Worm (Caenorhabditis elegans) whole organism, young adult: ENCODE results near the gene srh-16.

ENCODE experiments used
- B0261.1 ChIP-seq: sonication (generic microtip); optimal IDR thresholded peaks from 2 replicates; lab custom pipeline; 2016; ENCODE audit warnings: mild to moderate bottlenecking, missing genetic modification characterization, moderate library complexity, missing compliant biosample characterization
- C06A6.2 ChIP-seq: fragments of 200-800 bp; sonication (Bioruptor generic); conservative IDR thresholded peaks from 2 replicates; pipeline ENCODE4 v1.3.6; 2022; ENCODE audit warnings: missing genetic modification characterization, missing compliant biosample characterization
- D2030.7 ChIP-seq: fragments of 200-800 bp; sonication (Bioruptor generic); IDR thresholded peaks from 2 replicates; pipeline ENCODE4 v1.3.6; 2022; ENCODE audit warnings: missing genetic modification reagents, missing genetic modification characterization, missing compliant biosample characterization
- F33H1.4 ChIP-seq: fragments of 200-800 bp; sonication (Bioruptor generic); IDR thresholded peaks from 2 replicates; pipeline ENCODE4 v1.3.6; 2022; ENCODE audit warnings: missing genetic modification reagents, missing genetic modification characterization, missing compliant biosample characterization
- F37B4.10 ChIP-seq: fragments of 200-800 bp; sonication (Bioruptor generic); IDR thresholded peaks from 2 replicates; pipeline ENCODE4 v1.3.6; 2022; ENCODE audit warnings: missing genetic modification characterization, missing compliant biosample characterization
- F52B5.7 ChIP-seq: sonication (generic microtip); optimal IDR thresholded peaks from 2 replicates; lab custom pipeline; 2016; ENCODE audit warnings: mild to moderate bottlenecking, missing genetic modification characterization, missing compliant biosample characterization
- F55B11.4 ChIP-seq: sonication (generic microtip); optimal IDR thresholded peaks from 2 replicates; lab custom pipeline; 2016; ENCODE audit warnings: missing compliant biosample characterization, missing genetic modification characterization, borderline replicate concordance; ENCODE audit not compliant: insufficient read depth
- Y53F4B.3 ChIP-seq: fragments of 200-800 bp; sonication (Bioruptor generic); IDR thresholded peaks from 2 replicates; pipeline ENCODE4 v1.3.6; 2022; ENCODE audit warnings: missing genetic modification reagents, missing genetic modification characterization, missing compliant biosample characterization
- Y53G8AR.9 ChIP-seq: fragments of 200-800 bp; sonication (Bioruptor generic); conservative IDR thresholded peaks from 2 replicates; pipeline ENCODE4 v1.3.6; 2022; ENCODE audit warnings: missing genetic modification reagents, missing genetic modification characterization, missing compliant biosample characterization
- Y56A3A.18 ChIP-seq: fragments of 200-800 bp; sonication (Bioruptor generic); IDR thresholded peaks from 2 replicates; pipeline ENCODE4 v1.3.6; 2022; ENCODE audit warnings: missing genetic modification reagents, missing genetic modification characterization, missing compliant biosample characterization
- Y67H2A.10 ChIP-seq: fragments of 200-800 bp; sonication (Bioruptor generic); conservative IDR thresholded peaks from 2 replicates; pipeline ENCODE4 v1.3.6; 2022; ENCODE audit warnings: missing genetic modification reagents, missing genetic modification characterization, missing compliant biosample characterization
- Y79H2A.3 ChIP-seq: fragments of 200-800 bp; sonication (Bioruptor generic); conservative IDR thresholded peaks from 2 replicates; pipeline ENCODE4 v1.3.6; 2022; ENCODE audit warnings: missing genetic modification reagents, missing genetic modification characterization, missing compliant biosample characterization
- Y95B8A.8 ChIP-seq: fragments of 200-800 bp; sonication (Bioruptor generic); IDR thresholded peaks from 2 replicates; pipeline ENCODE4 v1.3.6; 2022; ENCODE audit warnings: missing genetic modification reagents, missing genetic modification characterization, missing compliant biosample characterization
- ZK185.1 ChIP-seq: sonication (generic microtip); optimal IDR thresholded peaks from 2 replicates; lab custom pipeline; 2016; ENCODE audit warnings: mild to moderate bottlenecking, missing genetic modification characterization, missing compliant biosample characterization; ENCODE audit not compliant: poor library complexity, severe bottlenecking
- akir-1 ChIP-seq: fragments of 200-800 bp; sonication (Bioruptor generic); optimal IDR thresholded peaks from 2 replicates; lab custom pipeline; 2018; ENCODE audit warnings: mild to moderate bottlenecking, missing genetic modification characterization, moderate library complexity, missing compliant biosample characterization
- aptf-2 ChIP-seq: fragments of 200-800 bp; sonication (Bioruptor generic); conservative IDR thresholded peaks from 2 replicates; pipeline ENCODE4 v1.3.6; 2022; ENCODE audit warnings: missing genetic modification reagents, missing genetic modification characterization, missing compliant biosample characterization
- attf-5 ChIP-seq: fragments of 200-800 bp; sonication (Bioruptor generic); optimal IDR thresholded peaks from 2 replicates; lab custom pipeline; 2018; ENCODE audit warnings: mild to moderate bottlenecking, missing genetic modification characterization, missing compliant biosample characterization
- bed-1 ChIP-seq: fragments of 200-800 bp; sonication (Bioruptor generic); IDR thresholded peaks from 2 replicates; pipeline ENCODE4 v1.3.6; 2022; ENCODE audit warnings: missing genetic modification reagents, missing genetic modification characterization, missing compliant biosample characterization
- bed-2 ChIP-seq: fragments of 200-800 bp; sonication (Bioruptor generic); IDR thresholded peaks from 2 replicates; pipeline ENCODE4 v1.3.6; 2022; ENCODE audit warnings: missing genetic modification reagents, missing genetic modification characterization, missing compliant biosample characterization
- cebp-2 ChIP-seq: fragments of 200-800 bp; sonication (Bioruptor generic); IDR thresholded peaks from 2 replicates; pipeline ENCODE4 v1.3.6; 2022; ENCODE audit warnings: missing genetic modification characterization, missing compliant biosample characterization
- ceh-100 ChIP-seq: fragments of 200-800 bp; sonication (Bioruptor generic); IDR thresholded peaks from 2 replicates; pipeline ENCODE4 v1.3.6; 2022; ENCODE audit warnings: missing genetic modification reagents, missing genetic modification characterization, missing compliant biosample characterization
- dox-1 ChIP-seq: fragments of 200-800 bp; sonication (Bioruptor generic); IDR thresholded peaks from 2 replicates; pipeline ENCODE4 v1.3.6; 2022; ENCODE audit warnings: missing genetic modification reagents, missing genetic modification characterization, missing compliant biosample characterization
- egrh-3 ChIP-seq: fragments of 200-800 bp; sonication (Bioruptor generic); IDR thresholded peaks from 2 replicates; pipeline ENCODE4 v1.3.6; 2022; ENCODE audit warnings: missing genetic modification reagents, missing genetic modification characterization, missing compliant biosample characterization
- ekl-4 ChIP-seq: fragments of 200-800 bp; sonication (Bioruptor generic); IDR thresholded peaks from 2 replicates; pipeline ENCODE4 v1.3.6; 2022; ENCODE audit warnings: missing genetic modification reagents, missing genetic modification characterization, missing compliant biosample characterization
- fkh-3 ChIP-seq: sonication (generic microtip); optimal IDR thresholded peaks from 2 replicates; lab custom pipeline; 2016; ENCODE audit warnings: mild to moderate bottlenecking, missing genetic modification characterization, missing compliant biosample characterization
- hlh-26 ChIP-seq: fragments of 200-800 bp; sonication (Bioruptor generic); conservative IDR thresholded peaks from 2 replicates; pipeline ENCODE4 v1.3.6; 2022; ENCODE audit warnings: missing genetic modification reagents, missing genetic modification characterization, missing compliant biosample characterization
- hmg-1.2 ChIP-seq: fragments of 200-800 bp; sonication (Bioruptor generic); IDR thresholded peaks from 2 replicates; pipeline ENCODE4 v1.3.6; 2022; ENCODE audit warnings: missing genetic modification reagents, missing genetic modification characterization, missing compliant biosample characterization
- let-607 ChIP-seq, 2 experiments: fragments of 200-800 bp in 1 of 2; sonication (Bioruptor generic) in 1 of 2; sonication (generic microtip) in 1 of 2; optimal IDR thresholded peaks; 2 replicates each; lab custom pipeline; 2016 to 2018; ENCODE audit warnings: mild to moderate bottlenecking in 2 of 2, missing compliant biosample characterization in 2 of 2, missing genetic modification characterization in 2 of 2, moderate library complexity in 2 of 2, missing genotype in 1 of 2
- lin-26 ChIP-seq: fragments of 200-800 bp; sonication (Bioruptor generic); IDR thresholded peaks from 2 replicates; pipeline ENCODE4 v1.3.6; 2022; ENCODE audit warnings: missing genetic modification reagents, missing genetic modification characterization, missing compliant biosample characterization
- lin-40 ChIP-seq: sonication (generic microtip); optimal IDR thresholded peaks from 2 replicates; lab custom pipeline; 2016; ENCODE audit warnings: missing genetic modification characterization, mild to moderate bottlenecking, missing compliant biosample characterization, missing genotype, missing genetic modification reagents
- lin-54 ChIP-seq: fragments of 200-800 bp; sonication (Bioruptor generic); optimal IDR thresholded peaks from 2 replicates; lab custom pipeline; 2018; ENCODE audit warnings: mild to moderate bottlenecking, missing genetic modification characterization, missing compliant biosample characterization
- lsl-1 ChIP-seq: fragments of 200-800 bp; sonication (Bioruptor generic); optimal IDR thresholded peaks from 2 replicates; lab custom pipeline; 2018; ENCODE audit warnings: mild to moderate bottlenecking, missing genetic modification characterization, moderate library complexity, missing compliant biosample characterization
- mel-28 ChIP-seq: sonication (generic microtip); optimal IDR thresholded peaks from 2 replicates; lab custom pipeline; 2016; ENCODE audit warnings: borderline replicate concordance, mild to moderate bottlenecking, missing genetic modification characterization, missing compliant biosample characterization
- nfyb-1 ChIP-seq: fragments of 200-800 bp; sonication (Bioruptor generic); IDR thresholded peaks from 2 replicates; pipeline ENCODE4 v1.3.6; 2022; ENCODE audit warnings: missing genetic modification reagents, missing genetic modification characterization, missing compliant biosample characterization
- nhr-120 ChIP-seq: fragments of 200-800 bp; sonication (Bioruptor generic); IDR thresholded peaks from 2 replicates; pipeline ENCODE4 v1.3.6; 2022; ENCODE audit warnings: missing genetic modification characterization, missing compliant biosample characterization
- nhr-179 ChIP-seq: sonication (generic microtip); optimal IDR thresholded peaks from 2 replicates; lab custom pipeline; 2016; ENCODE audit warnings: mild to moderate bottlenecking, missing genetic modification characterization, missing compliant biosample characterization
- nhr-27 ChIP-seq: fragments of 200-800 bp; sonication (Bioruptor generic); optimal IDR thresholded peaks from 2 replicates; lab custom pipeline; 2018; ENCODE audit warnings: mild to moderate bottlenecking, missing genetic modification characterization, moderate library complexity, missing compliant biosample characterization
- rcor-1 ChIP-seq: fragments of 200-800 bp; sonication (Bioruptor generic); IDR thresholded peaks from 2 replicates; pipeline ENCODE4 v1.3.6; 2022; ENCODE audit warnings: missing genetic modification reagents, missing genetic modification characterization, missing compliant biosample characterization
- rpc-1 ChIP-seq, 2 experiments: fragments of 150-350 bp in 1 of 2; sonication (generic microtip) in 1 of 2; optimal IDR thresholded peaks; 2 replicates each; lab custom pipeline; 2014 to 2018; ENCODE audit warnings: missing biosample characterization in 1 of 2, missing genetic modification characterization in 1 of 2, missing genetic modification reagents in 1 of 2, missing genotype in 1 of 2
- snpc-1.1 ChIP-seq: sonication (generic microtip); optimal IDR thresholded peaks from 2 replicates; lab custom pipeline; 2017; ENCODE audit warnings: missing genetic modification characterization, mild to moderate bottlenecking, missing compliant biosample characterization, antibody characterized with exemption, moderate library complexity, missing genotype, missing genetic modification reagents; ENCODE audit not compliant: insufficient read depth
- snpc-1.3 ChIP-seq: sonication (generic microtip); optimal IDR thresholded peaks from 2 replicates; lab custom pipeline; 2017; ENCODE audit warnings: missing genetic modification characterization, mild to moderate bottlenecking, missing compliant biosample characterization, antibody characterized with exemption, moderate library complexity, missing genotype, missing genetic modification reagents; ENCODE audit not compliant: insufficient read depth
- snpc-4 ChIP-seq, 5 experiments: fragments of 150-350 bp in 1 of 5; sonication (generic microtip) in 4 of 5; optimal IDR thresholded peaks; 2 replicates each; lab custom pipeline; 2014 to 2018; ENCODE audit warnings: missing genetic modification characterization in 5 of 5, missing biosample characterization in 3 of 5, antibody characterized with exemption in 2 of 5, mild to moderate bottlenecking in 2 of 5, missing compliant biosample characterization in 2 of 5, missing genotype in 2 of 5, moderate library complexity in 2 of 5, missing genetic modification reagents in 1 of 5
- unc-130 ChIP-seq: sonication (generic microtip); optimal IDR thresholded peaks from 2 replicates; lab custom pipeline; 2016; ENCODE audit warnings: missing genetic modification reagents, missing genetic modification characterization, missing compliant biosample characterization
- ztf-18 ChIP-seq: sonication (generic microtip); optimal IDR thresholded peaks from 2 replicates; lab custom pipeline; 2016; ENCODE audit warnings: missing genotype, mild to moderate bottlenecking, missing genetic modification characterization, missing compliant biosample characterization
- ztf-28 ChIP-seq: fragments of 200-800 bp; sonication (Bioruptor generic); IDR thresholded peaks from 2 replicates; pipeline ENCODE4 v1.3.6; 2022; ENCODE audit warnings: missing genetic modification reagents, missing genetic modification characterization, missing compliant biosample characterization

Gene srh-16

DNA sequence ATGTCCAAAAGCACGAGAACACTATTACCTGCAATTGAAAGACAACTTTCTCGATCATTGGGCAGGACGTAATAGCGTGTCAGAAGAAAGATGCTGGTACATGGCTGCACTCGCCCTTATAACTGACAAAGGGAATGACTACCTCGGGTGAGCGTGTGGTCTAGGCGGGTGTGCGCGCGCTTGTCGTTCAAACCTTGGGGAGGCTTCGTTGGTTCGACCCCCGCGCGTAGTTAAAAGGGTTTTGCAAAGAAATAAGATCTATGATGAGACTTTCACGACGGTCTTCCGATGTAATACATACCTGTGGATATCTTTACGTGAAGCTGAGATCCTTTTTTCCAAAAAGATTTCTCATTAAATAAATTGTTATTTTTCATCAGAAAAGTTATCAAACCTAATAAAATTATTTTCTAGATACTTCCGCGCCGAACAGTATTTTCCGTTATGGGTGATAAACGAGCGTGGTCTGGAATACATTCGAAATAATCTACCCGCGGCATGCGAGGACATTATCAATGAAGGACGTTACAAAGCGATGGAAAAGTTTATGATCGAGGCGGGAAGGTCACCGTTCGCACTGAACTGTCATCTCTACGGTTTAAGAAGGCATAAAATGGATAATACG, 11.9 kb downstream of the srh-16 start (continued):
- TF ChIP-seq Y67H2A.10 (GFP tag; lab: Robert Waterston, UW), result peak; percentile 87
- peak; percentile 100 for TF ChIP-seq fkh-3 (tag; lab: Kevin White, UChicago)
- peak; percentile 86 for TF ChIP-seq snpc-1.1 (tag; lab: Kevin White, UChicago)
- peak; percentile 91 for TF ChIP-seq lin-40
- peak; percentile 97 for TF ChIP-seq attf-5
- TF ChIP-seq rpc-1 (optimal IDR thresholded peaks at IDR 0.05; lab: Kevin White, UChicago), result peak; percentile 100
- peak; percentile 100 for TF ChIP-seq rpc-1 (tag; optimal IDR thresholded peaks at IDR 0.05; lab: Kevin White, UChicago)
- peak; percentile 100 for TF ChIP-seq F52B5.7 (tag; lab: Kevin White, UChicago)
- peak; percentile 87 for TF ChIP-seq snpc-4 (GFP tag; optimal IDR thresholded peaks at IDR 0.05; lab: Kevin White, UChicago)
- peak in 3 of 4 experiments; percentile 83 to 87 (median 86) for TF ChIP-seq snpc-4 (tag; optimal IDR thresholded peaks at IDR 0.05; lab: Kevin White, UChicago)
- peak; percentile 96 for TF ChIP-seq Y53G8AR.9 (GFP tag; lab: Robert Waterston, UW)
- peak; percentile 85 for TF ChIP-seq unc-130 (GFP tag; lab: Kevin White, UChicago)
- TF ChIP-seq B0261.1 (tag; lab: Kevin White, UChicago), result peak; percentile 99
- TF ChIP-seq F55B11.4 (tag; lab: Kevin White, UChicago), result peak; percentile 58
- TF ChIP-seq C06A6.2 (GFP tag; lab: Robert Waterston, UW), result peak; percentile 94
- TF ChIP-seq mel-28 (tag; lab: Kevin White, UChicago), result peak; percentile 93
- TF ChIP-seq dox-1 (GFP tag; lab: Robert Waterston, UW), result peak; percentile 99
- peak; percentile 95 for TF ChIP-seq lin-54
- TF ChIP-seq let-607 (tag; optimal IDR thresholded peaks at IDR 0.05; lab: Kevin White, UChicago), result peak; percentile 84 to 90
- peak; percentile 85 for TF ChIP-seq aptf-2
- peak; percentile 98 for TF ChIP-seq rcor-1 (GFP tag; lab: Robert Waterston, UW)
- peak; percentile 91 for TF ChIP-seq hmg-1.2 (GFP tag; lab: Robert Waterston, UW)
- peak; percentile 100 for TF ChIP-seq nhr-120
- TF ChIP-seq bed-2 (GFP tag; lab: Robert Waterston, UW), result peak; percentile 96
- TF ChIP-seq snpc-1.3 (tag; lab: Kevin White, UChicago), result peak; percentile 96
- TF ChIP-seq Y95B8A.8 (GFP tag; lab: Robert Waterston, UW), result peak; percentile 93
- TF ChIP-seq Y79H2A.3 (GFP tag; lab: Robert Waterston, UW), result peak; percentile 96
- TF ChIP-seq F33H1.4 (GFP tag; lab: Robert Waterston, UW), result peak; percentile 74
- TF ChIP-seq lin-26 (GFP tag; lab: Robert Waterston, UW), result peak; percentile 99
- peak; percentile 99 for TF ChIP-seq ekl-4
- TF ChIP-seq hlh-26, result peak; percentile 87
- TF ChIP-seq ceh-100 (GFP tag; lab: Robert Waterston, UW), result peak; percentile 86
- peak; percentile 99 for TF ChIP-seq nfyb-1
- TF ChIP-seq ZK185.1 (tag; lab: Kevin White, UChicago), result peak; percentile 96
- peak; percentile 91 for TF ChIP-seq ztf-18 (tag; lab: Kevin White, UChicago)
- TF ChIP-seq F37B4.10 (GFP tag; lab: Robert Waterston, UW), result peak; percentile 100
- TF ChIP-seq nhr-27, result peak; percentile 100
- peak; percentile 90 for TF ChIP-seq nhr-179
- TF ChIP-seq egrh-3 (GFP tag; lab: Robert Waterston, UW), result peak; percentile 82
- peak; percentile 89 for TF ChIP-seq akir-1
- peak; percentile 100 for TF ChIP-seq cebp-2 (GFP tag; lab: Robert Waterston, UW)
- TF ChIP-seq ztf-28 (GFP tag; lab: Robert Waterston, UW), result peak; percentile 97
- peak; percentile 99 for TF ChIP-seq Y56A3A.18 (GFP tag; lab: Robert Waterston, UW)
- peak; percentile 90 for TF ChIP-seq Y53F4B.3 (GFP tag; lab: Robert Waterston, UW)
- TF ChIP-seq lsl-1 (GFP tag; lab: Kevin White, UChicago), result peak; percentile 77
- peak; percentile 100 for TF ChIP-seq bed-1
- peak; percentile 90 for TF ChIP-seq D2030.7 (GFP tag; lab: Robert Waterston, UW)
